Fruit fly (Drosophila melanogaster) whole organism, embryonic: Measurements from ENCODE around the gene CG4709.
A peak's percentile ranks its signal among the peaks of the same experiment; 100 is the strongest.

Source experiments
- Abd-B ChIP-seq: fragments of 200-800 bp; sonication (Bioruptor generic); optimal IDR thresholded peaks from 2 replicates; lab custom pipeline; 2018; ENCODE audit warnings: missing biosample characterization, mild to moderate bottlenecking, missing genetic modification characterization, moderate library complexity
- BEAF-32 ChIP-seq: fragments of 200-800 bp; sonication (Bioruptor generic); optimal IDR thresholded peaks from 3 replicates; lab custom pipeline; 2017; ENCODE audit warnings: missing biosample characterization, missing genetic modification characterization, mild to moderate bottlenecking, moderate library complexity, missing genetic modification reagents
- CG10267 ChIP-seq: fragments of 200-800 bp; sonication (Bioruptor generic); optimal IDR thresholded peaks from 2 replicates; lab custom pipeline; 2018; ENCODE audit warnings: missing biosample characterization, mild to moderate bottlenecking, missing genetic modification characterization, moderate library complexity
- CG10979 ChIP-seq: fragments of 200-800 bp; sonication (Bioruptor generic); optimal IDR thresholded peaks from 2 replicates; lab custom pipeline; 2018; ENCODE audit warnings: missing biosample characterization, mild to moderate bottlenecking, missing genetic modification characterization, moderate library complexity
- CG11093 ChIP-seq: fragments of 200-800 bp; sonication (Bioruptor generic); IDR thresholded peaks from 3 replicates; pipeline ENCODE4 v1.3.6; 2022; ENCODE audit warnings: missing biosample characterization, missing genetic modification characterization
- CG12659 ChIP-seq: fragments of 200-800 bp; sonication (Bioruptor generic); optimal IDR thresholded peaks from 3 replicates; lab custom pipeline; 2017; ENCODE audit warnings: mild to moderate bottlenecking, missing biosample characterization, missing genetic modification reagents, missing genetic modification characterization
- CG13123 ChIP-seq: fragments of 200-800 bp; sonication (Bioruptor generic); optimal IDR thresholded peaks from 2 replicates; lab custom pipeline; 2016; ENCODE audit warnings: missing biosample characterization, missing genetic modification characterization
- CG15269 ChIP-seq: fragments of 200-800 bp; sonication (Bioruptor generic); optimal IDR thresholded peaks from 2 replicates; lab custom pipeline; 2018; ENCODE audit warnings: missing biosample characterization, mild to moderate bottlenecking, missing genetic modification characterization, moderate library complexity
- CG17328 ChIP-seq: fragments of 200-800 bp; sonication (Bioruptor generic); IDR thresholded peaks from 2 replicates; pipeline ENCODE4 v1.3.6; 2022; ENCODE audit warnings: missing biosample characterization, missing genetic modification characterization
- CG17361 ChIP-seq: fragments of 200-800 bp; sonication (Bioruptor generic); IDR thresholded peaks from 3 replicates; pipeline ENCODE4 v1.3.6; 2022; ENCODE audit warnings: missing biosample characterization, missing genetic modification characterization
- CG30431 ChIP-seq: fragments of 200-800 bp; sonication (Bioruptor generic); optimal IDR thresholded peaks from 2 replicates; lab custom pipeline; 2017; ENCODE audit warnings: missing biosample characterization, missing genetic modification characterization
- CG3995 ChIP-seq: fragments of 200-800 bp; sonication (Bioruptor generic); optimal IDR thresholded peaks from 3 replicates; lab custom pipeline; 2016; ENCODE audit warnings: missing biosample characterization, missing genetic modification characterization
- CG4617 ChIP-seq: fragments of 200-800 bp; sonication (Bioruptor generic); optimal IDR thresholded peaks from 3 replicates; lab custom pipeline; 2016; ENCODE audit warnings: missing biosample characterization, missing genetic modification characterization, borderline replicate concordance
- CG6765 ChIP-seq: fragments of 200-800 bp; sonication (Bioruptor generic); optimal IDR thresholded peaks from 3 replicates; lab custom pipeline; 2017; ENCODE audit warnings: missing biosample characterization, mild to moderate bottlenecking, missing genetic modification characterization
- CG9609 ChIP-seq: fragments of 200-800 bp; sonication (Bioruptor generic); optimal IDR thresholded peaks from 3 replicates; lab custom pipeline; 2016; ENCODE audit warnings: missing biosample characterization, missing genetic modification characterization
- CG9932 ChIP-seq: fragments of 200-800 bp; sonication (Bioruptor generic); IDR thresholded peaks from 2 replicates; pipeline ENCODE4 v1.3.6; 2022; ENCODE audit warnings: missing biosample characterization, missing genetic modification characterization
- CHES-1-like ChIP-seq: fragments of 200-800 bp; sonication (Bioruptor generic); optimal IDR thresholded peaks from 2 replicates; lab custom pipeline; 2016; ENCODE audit warnings: missing biosample characterization, missing genetic modification characterization
- Deaf1 ChIP-seq: fragments of 200-800 bp; optimal IDR thresholded peaks from 3 replicates; lab custom pipeline; 2019; ENCODE audit warnings: missing biosample characterization, mild to moderate bottlenecking, missing genetic modification characterization, moderate library complexity
- Dll ChIP-seq: fragments of 200-800 bp; sonication (Bioruptor generic); IDR thresholded peaks from 4 replicates; pipeline ENCODE4 v1.3.6; 2022; ENCODE audit warnings: missing biosample characterization, missing genetic modification characterization; ENCODE audit not compliant: partially characterized antibody
- Dref ChIP-seq: fragments of 200-800 bp; sonication (Bioruptor generic); IDR thresholded peaks from 2 replicates; pipeline ENCODE4 v1.3.6; 2022; ENCODE audit warnings: missing biosample characterization, missing genetic modification characterization
- HLHmδ ChIP-seq: fragments of 200-800 bp; sonication (Bioruptor generic); optimal IDR thresholded peaks from 2 replicates; lab custom pipeline; 2018; ENCODE audit warnings: missing biosample characterization, mild to moderate bottlenecking, missing genetic modification characterization, moderate library complexity
- Lhr ChIP-seq: fragments of 200-800 bp; sonication (Bioruptor generic); optimal IDR thresholded peaks from 3 replicates; lab custom pipeline; 2017; ENCODE audit warnings: mild to moderate bottlenecking, missing biosample characterization, missing genetic modification reagents, missing genetic modification characterization
- Med ChIP-seq: fragments of 200-800 bp; sonication (Bioruptor generic); peaks from one replicate; lab custom pipeline; 2016; ENCODE audit warnings: missing biosample characterization, missing genetic modification characterization, mild to moderate bottlenecking, inconsistent platforms, moderate library complexity
- Oaz ChIP-seq: fragments of 200-800 bp; sonication (Bioruptor generic); IDR thresholded peaks from 2 replicates; pipeline ENCODE4 v1.3.6; 2022; ENCODE audit warnings: missing biosample characterization, missing genetic modification characterization
- Rfx ChIP-seq: fragments of 200-800 bp; sonication (Bioruptor generic); IDR thresholded peaks from 2 replicates; pipeline ENCODE4 v1.3.6; 2022; ENCODE audit warnings: missing biosample characterization, missing genetic modification characterization
- Trl ChIP-seq, 3 experiments: fragments of >200 bp in 2 of 3; fragments of 200-800 bp in 1 of 3; sonication (Bioruptor generic) in 1 of 3; optimal IDR thresholded peaks; 2 replicates in 1 of 3; 3 replicates in 2 of 3; lab custom pipeline; 2016 to 2017; ENCODE audit warnings: missing biosample characterization in 1 of 3, missing genetic modification characterization in 1 of 3
- Xrp1 ChIP-seq: fragments of 200-800 bp; sonication (Bioruptor generic); IDR thresholded peaks from 2 replicates; pipeline ENCODE4 v1.3.6; 2022; ENCODE audit warnings: missing biosample characterization, missing genetic modification characterization
- ab ChIP-seq: fragments of 200-800 bp; sonication (Bioruptor generic); optimal IDR thresholded peaks from 2 replicates; lab custom pipeline; 2016; ENCODE audit warnings: missing biosample characterization, missing genetic modification characterization
- ac ChIP-seq: fragments of 200-800 bp; sonication (Bioruptor generic); optimal IDR thresholded peaks from 3 replicates; lab custom pipeline; 2017; ENCODE audit warnings: missing biosample characterization, mild to moderate bottlenecking, missing genetic modification characterization
- chif ChIP-seq, 2 experiments: fragments of 200-800 bp; sonication (Bioruptor generic); optimal IDR thresholded peaks; 3 replicates each; lab custom pipeline; 2016; ENCODE audit warnings: missing biosample characterization in 2 of 2, missing genetic modification characterization in 2 of 2
- crp ChIP-seq, 2 experiments: fragments of 200-800 bp; sonication (Bioruptor generic); optimal IDR thresholded peaks; 2 replicates in 1 of 2; 3 replicates in 1 of 2; lab custom pipeline; 2017; ENCODE audit warnings: missing biosample characterization in 2 of 2, missing genetic modification characterization in 2 of 2, mild to moderate bottlenecking in 1 of 2, moderate library complexity in 1 of 2
- ewg ChIP-seq: fragments of 200-800 bp; sonication (Bioruptor generic); optimal IDR thresholded peaks from 3 replicates; lab custom pipeline; 2017; ENCODE audit warnings: mild to moderate bottlenecking, missing biosample characterization, missing genetic modification reagents, missing genetic modification characterization
- fd64A ChIP-seq: fragments of 200-800 bp; sonication (Bioruptor generic); optimal IDR thresholded peaks from 3 replicates; lab custom pipeline; 2018; ENCODE audit warnings: missing biosample characterization, mild to moderate bottlenecking, missing genetic modification characterization
- ftz-f1 ChIP-seq: fragments of 200-800 bp; sonication (Bioruptor generic); optimal IDR thresholded peaks from 2 replicates; lab custom pipeline; 2016; ENCODE audit warnings: missing biosample characterization, missing genetic modification characterization
- her ChIP-seq: fragments of 200-800 bp; sonication (Bioruptor generic); optimal IDR thresholded peaks from 2 replicates; lab custom pipeline; 2016; ENCODE audit warnings: missing biosample characterization, missing genetic modification characterization
- ind ChIP-seq: fragments of 200-800 bp; sonication (Bioruptor generic); optimal IDR thresholded peaks from 3 replicates; lab custom pipeline; 2016; ENCODE audit warnings: missing biosample characterization, missing genetic modification characterization
- jumu ChIP-seq: fragments of 200-800 bp; sonication (Bioruptor generic); optimal IDR thresholded peaks from 3 replicates; lab custom pipeline; 2016; ENCODE audit warnings: missing biosample characterization, missing genetic modification characterization
- lab ChIP-seq: fragments of 200-800 bp; sonication (Bioruptor generic); optimal IDR thresholded peaks from 3 replicates; lab custom pipeline; 2017; ENCODE audit warnings: missing biosample characterization, missing genetic modification characterization, mild to moderate bottlenecking, moderate library complexity, missing genetic modification reagents
- lmd ChIP-seq: fragments of 200-800 bp; sonication (Bioruptor generic); IDR thresholded peaks from 2 replicates; pipeline ENCODE4 v1.3.6; 2022; ENCODE audit warnings: missing biosample characterization, missing genetic modification characterization
- org-1 ChIP-seq: fragments of 200-800 bp; sonication (Bioruptor generic); optimal IDR thresholded peaks from 2 replicates; lab custom pipeline; 2017; ENCODE audit warnings: missing biosample characterization, missing genetic modification characterization
- ro ChIP-seq: fragments of 200-800 bp; sonication (Bioruptor generic); IDR thresholded peaks from 2 replicates; pipeline ENCODE4 v1.3.6; 2022; ENCODE audit warnings: missing biosample characterization, missing genetic modification characterization
- schlank ChIP-seq: fragments of 200-800 bp; sonication (Bioruptor generic); optimal IDR thresholded peaks from 2 replicates; lab custom pipeline; 2018; ENCODE audit warnings: missing biosample characterization, mild to moderate bottlenecking, missing genetic modification characterization
- sens-2 ChIP-seq: fragments of 200-800 bp; sonication (Bioruptor generic); IDR thresholded peaks from 2 replicates; pipeline ENCODE4 v1.3.6; 2022; ENCODE audit warnings: missing biosample characterization, missing genetic modification characterization
- seq ChIP-seq: fragments of 200-800 bp; sonication (Bioruptor generic); IDR thresholded peaks from 2 replicates; pipeline ENCODE4 v1.3.6; 2022; ENCODE audit warnings: missing biosample characterization, missing genetic modification characterization
- stc ChIP-seq: fragments of 200-800 bp; sonication (Bioruptor generic); IDR thresholded peaks from 2 replicates; pipeline ENCODE4 v1.3.6; 2022; ENCODE audit warnings: missing biosample characterization, missing genetic modification characterization
- trem ChIP-seq: fragments of 200-800 bp; optimal IDR thresholded peaks from 3 replicates; lab custom pipeline; 2019; ENCODE audit warnings: missing biosample characterization, mild to moderate bottlenecking, missing genetic modification characterization, moderate library complexity
- unpg ChIP-seq: fragments of 200-800 bp; sonication (Bioruptor generic); optimal IDR thresholded peaks from 3 replicates; lab custom pipeline; 2018; ENCODE audit warnings: missing biosample characterization, mild to moderate bottlenecking, missing genetic modification characterization, moderate library complexity
- z ChIP-seq: fragments of 200-800 bp; sonication (Bioruptor generic); IDR thresholded peaks from 3 replicates; pipeline ENCODE4 v1.3.6; 2022; ENCODE audit warnings: missing biosample characterization, missing genetic modification characterization
- zen ChIP-seq: fragments of 200-800 bp; sonication (Bioruptor generic); optimal IDR thresholded peaks from 3 replicates; lab custom pipeline; 2018; ENCODE audit warnings: missing biosample characterization, mild to moderate bottlenecking, missing genetic modification characterization, moderate library complexity
- zen2 ChIP-seq: fragments of 200-800 bp; sonication (Bioruptor generic); IDR thresholded peaks from 3 replicates; pipeline ENCODE4 v1.3.6; 2022; ENCODE audit warnings: missing biosample characterization, missing genetic modification characterization; ENCODE audit not compliant: partially characterized antibody

CG4709 gene

dm6 chr2L:9937908-9938307 is 16.2 kb upstream of the CG4709 start, which contains the start of gene Arglu1 (continued):
- TF ChIP-seq CG17328 (no peak), ro (no peak), seq (no peak), CG10267 (tag; lab: Kevin White, UChicago) (peak; percentile 86), zen2 (0 out of 3 replicates have a peak, but pooled peaks have one; percentile 23), CG17361 (GFP tag; lab: Robert Waterston, UW) (no peak), Deaf1 (tag; lab: Kevin White, UChicago) (no peak), Abd-B (no peak), z (no peak), Oaz (GFP tag; lab: Robert Waterston, UW) (no peak), Med (peak; percentile 88), fd64A (GFP tag; lab: Kevin White, UChicago) (no peak), crp (GFP tag; optimal IDR thresholded peaks at IDR 0.05; lab: Kevin White, UChicago) (peak in 1 of 2 experiments; percentile 41), Lhr (GFP tag; lab: Kevin White, UChicago) (no peak), CG6765 (GFP tag; lab: Kevin White, UChicago) (no peak), CG4617 (GFP tag; lab: Kevin White, UChicago) (peak; percentile 87), ab (GFP tag; lab: Kevin White, UChicago) (no peak), ewg (GFP tag; lab: Kevin White, UChicago) (no peak), Xrp1 (GFP tag; lab: Robert Waterston, UW) (0 out of 2 replicates have a peak, but pooled peaks have one; percentile 15), trem (tag; lab: Kevin White, UChicago) (peak; percentile 8), lab (GFP tag; lab: Kevin White, UChicago) (peak; percentile 33), schlank (no peak), sens-2 (no peak), zen (tag; lab: Kevin White, UChicago) (no peak), lmd (GFP tag; lab: Robert Waterston, UW) (peak; percentile 26; the same call in 1 of the 2 replicates), CG11093 (GFP tag; lab: Robert Waterston, UW) (no peak), HLHmδ (GFP tag; lab: Kevin White, UChicago) (no peak), BEAF-32 (GFP tag; lab: Kevin White, UChicago) (peak; percentile 6), ftz-f1 (GFP tag; lab: Kevin White, UChicago) (no peak), ind (GFP tag; lab: Kevin White, UChicago) (no peak), jumu (GFP tag; lab: Kevin White, UChicago) (peak; percentile 26), CG3995 (GFP tag; lab: Kevin White, UChicago) (peak; percentile 1), CG30431 (GFP tag; lab: Kevin White, UChicago) (no peak), Dref (GFP tag; lab: Robert Waterston, UW) (0 out of 2 replicates have a peak, but pooled peaks have one; percentile 34), chif (GFP tag; optimal IDR thresholded peaks at IDR 0.05; lab: Kevin White, UChicago) (no peak), Dll (0 out of 4 replicates have a peak, but pooled peaks have one; percentile 31), CHES-1-like (peak; percentile 39), her (GFP tag; lab: Kevin White, UChicago) (no peak), unpg (GFP tag; lab: Kevin White, UChicago) (no peak), Rfx (GFP tag; lab: Robert Waterston, UW) (peak; percentile 61), CG12659 (GFP tag; lab: Kevin White, UChicago) (no peak), ac (GFP tag; lab: Kevin White, UChicago) (no peak), Trl (optimal IDR thresholded peaks at IDR 0.05; lab: Kevin White, UChicago) (no peak), Trl (GFP tag; optimal IDR thresholded peaks at IDR 0.05; lab: Kevin White, UChicago) (peak; percentile 23), CG10979 (tag; lab: Kevin White, UChicago) (no peak), CG13123 (GFP tag; lab: Kevin White, UChicago) (no peak), CG15269 (tag; lab: Kevin White, UChicago) (no peak), stc (GFP tag; lab: Robert Waterston, UW) (no peak), CG9932 (GFP tag; lab: Robert Waterston, UW) (peak; percentile 69), org-1 (GFP tag; lab: Kevin White, UChicago) (no peak), CG9609 (no peak)
